Fruit fly (Drosophila melanogaster): ENCODE results near the gene Pde9.

Gene Pde9

DNA sequence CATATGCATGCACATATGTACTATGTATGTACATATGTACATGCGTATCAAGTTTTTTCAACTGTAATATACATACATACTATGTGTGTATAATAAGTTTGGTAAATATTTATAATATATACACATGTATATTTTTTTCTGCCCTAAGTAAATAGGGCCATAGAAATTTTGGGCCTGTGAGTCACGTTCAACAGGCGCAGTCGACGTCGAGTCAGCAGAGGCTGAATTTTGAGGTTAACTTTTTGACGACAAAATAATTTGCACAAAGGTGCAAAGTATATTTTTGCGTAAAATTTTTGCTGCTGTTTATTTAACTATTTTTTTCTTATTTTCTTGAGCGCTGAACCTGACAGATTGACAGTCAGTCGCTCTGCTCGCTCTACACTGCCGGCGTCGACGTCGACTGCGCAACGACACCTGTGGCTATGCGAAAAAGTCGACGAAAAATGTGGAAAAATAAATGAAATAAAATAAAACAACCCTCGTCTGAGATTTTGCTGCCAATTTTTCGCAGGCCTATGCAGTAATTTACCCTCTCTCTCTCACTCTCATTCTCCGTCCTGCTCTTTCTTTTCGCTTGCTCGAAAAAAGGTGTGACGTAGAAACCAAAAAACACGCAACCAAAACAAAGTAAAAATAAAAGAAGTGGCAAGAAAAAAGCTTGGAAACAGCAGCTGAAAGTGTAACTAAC lies 147.1 kb downstream of the Pde9 start:
- TF ChIP-seq CG33017 (tag; optimal IDR thresholded peaks at IDR 0.05) (no peak), CG12768 (GFP tag; optimal IDR thresholded peaks at IDR 0.05) (no peak), CG1620 (GFP tag; optimal IDR thresholded peaks at IDR 0.05) (no peak), CG7045 (GFP tag; optimal IDR thresholded peaks at IDR 0.05) (no peak), kay (GFP tag; ENCODE audit: borderline replicate concordance) (peak; percentile 82), CG7101 (tag; optimal IDR thresholded peaks at IDR 0.05) (no peak), tj (GFP tag; optimal IDR thresholded peaks at IDR 0.05) (peak; percentile 96)

DNA sequence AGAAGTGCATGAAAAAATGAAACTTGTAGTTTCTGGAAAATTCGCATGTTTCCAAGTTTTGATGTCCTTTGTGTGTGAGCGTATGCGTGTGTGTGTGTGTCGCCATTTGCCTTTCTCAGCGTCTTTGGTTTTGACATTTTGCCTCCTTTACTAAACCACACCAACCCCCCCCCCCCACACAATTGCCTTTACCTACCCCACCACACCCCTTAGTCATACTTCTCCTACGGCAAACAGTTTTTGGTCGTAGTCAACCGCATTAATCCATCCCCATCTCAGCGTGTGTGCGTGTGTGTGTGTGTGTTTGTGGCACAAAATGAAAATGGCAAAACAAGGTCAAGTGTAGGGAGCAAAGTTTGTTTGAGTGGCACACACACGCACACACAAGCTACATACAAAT lies 148.2 kb downstream of the Pde9 start:
- TF ChIP-seq pad (GFP tag; optimal IDR thresholded peaks at IDR 0.05) (peak; percentile 28), bab1 (GFP tag; optimal IDR thresholded peaks at IDR 0.05) (no peak)

dm6 chrX:12747746-12748710 lies 149.1 kb downstream of the Pde9 start:
- TF ChIP-seq CG7101 (tag; optimal IDR thresholded peaks at IDR 0.05) (peak; percentile 52), CG14711 (tag; optimal IDR thresholded peaks at IDR 0.05) (peak; percentile 70), Hr96 (GFP tag; optimal IDR thresholded peaks at IDR 0.05) (no peak), ovo (GFP tag; optimal IDR thresholded peaks at IDR 0.05) (peak; percentile 66), CG1620 (GFP tag; optimal IDR thresholded peaks at IDR 0.05) (no peak), CG11617 (GFP tag; optimal IDR thresholded peaks at IDR 0.05) (no peak), CG7045 (GFP tag; optimal IDR thresholded peaks at IDR 0.05) (no peak), tj (GFP tag; optimal IDR thresholded peaks at IDR 0.05) (peak; percentile 87), bab1 (GFP tag; optimal IDR thresholded peaks at IDR 0.05) (peak; percentile 56), pad (GFP tag; optimal IDR thresholded peaks at IDR 0.05) (peak; percentile 64), CG33017 (tag; optimal IDR thresholded peaks at IDR 0.05) (peak; percentile 4)

DNA sequence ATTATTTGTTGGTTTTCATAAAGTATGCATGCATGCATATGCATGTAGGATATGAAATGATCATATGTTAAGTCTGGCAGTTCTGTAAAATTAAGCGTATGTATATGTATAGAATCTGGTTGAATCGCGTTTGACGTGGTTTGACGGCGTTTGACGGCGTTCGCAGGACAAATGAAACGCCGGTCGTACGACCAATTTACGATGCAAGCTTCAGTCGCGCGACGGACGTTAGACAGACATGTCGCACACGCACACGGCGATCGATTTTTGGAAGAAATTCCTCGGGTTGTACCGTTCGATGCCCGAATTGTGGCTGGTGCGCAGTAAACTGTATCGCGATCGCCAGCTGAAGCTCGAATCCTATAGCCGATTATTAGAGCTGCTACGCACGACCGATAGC lies 152.0 kb downstream of the Pde9 start:
- TF ChIP-seq CG1620 (GFP tag; optimal IDR thresholded peaks at IDR 0.05): no peak
- no peak for TF ChIP-seq CG33017 (tag; optimal IDR thresholded peaks at IDR 0.05)
- TF ChIP-seq pad (GFP tag; optimal IDR thresholded peaks at IDR 0.05): no peak
- no peak for TF ChIP-seq Clk (GFP tag; optimal IDR thresholded peaks at IDR 0.05)
- TF ChIP-seq cic (GFP tag; optimal IDR thresholded peaks at IDR 0.05): no peak
- TF ChIP-seq CG5204 (GFP tag; optimal IDR thresholded peaks at IDR 0.05): no peak
- TF ChIP-seq ovo (GFP tag; optimal IDR thresholded peaks at IDR 0.05): no peak

dm6 chrX:12744026-12744688 lies 153.0 kb downstream of the Pde9 start, which contains the start of gene CG4004:
Gene CG4004, plus strand, starts transcription at chrX:12744212.
- peak; percentile 25 for TF ChIP-seq CG7101 (tag; optimal IDR thresholded peaks at IDR 0.05)
- no peak for TF ChIP-seq ovo (GFP tag; optimal IDR thresholded peaks at IDR 0.05)
- TF ChIP-seq CG7045 (GFP tag; optimal IDR thresholded peaks at IDR 0.05): no peak
- TF ChIP-seq CG33017 (tag; optimal IDR thresholded peaks at IDR 0.05): no peak
- no peak for TF ChIP-seq Crg-1 (GFP tag; optimal IDR thresholded peaks at IDR 0.05)
- no peak for TF ChIP-seq Clk (GFP tag; optimal IDR thresholded peaks at IDR 0.05)
- no peak for TF ChIP-seq Hr96 (GFP tag; optimal IDR thresholded peaks at IDR 0.05)
- no peak for TF ChIP-seq cic (GFP tag; optimal IDR thresholded peaks at IDR 0.05)
- TF ChIP-seq cnc (optimal IDR thresholded peaks at IDR 0.05): no peak
- peak; percentile 8 for TF ChIP-seq pad (GFP tag; optimal IDR thresholded peaks at IDR 0.05)
- no peak for TF ChIP-seq toe (GFP tag; optimal IDR thresholded peaks at IDR 0.05)
- TF ChIP-seq CG14711 (tag; optimal IDR thresholded peaks at IDR 0.05): no peak
- TF ChIP-seq tj (GFP tag; optimal IDR thresholded peaks at IDR 0.05): peak; percentile 30
- TF ChIP-seq kay (GFP tag; ENCODE audit: borderline replicate concordance): no peak
- TF ChIP-seq bab1 (GFP tag; optimal IDR thresholded peaks at IDR 0.05): peak; percentile 39
- TF ChIP-seq CG11617 (GFP tag; optimal IDR thresholded peaks at IDR 0.05): peak; percentile 39
- peak; percentile 23 for TF ChIP-seq Mnt (GFP tag; optimal IDR thresholded peaks at IDR 0.05)
- TF ChIP-seq CG1620 (GFP tag; optimal IDR thresholded peaks at IDR 0.05): peak; percentile 4
- TF ChIP-seq CG12768 (GFP tag; optimal IDR thresholded peaks at IDR 0.05): no peak

DNA sequence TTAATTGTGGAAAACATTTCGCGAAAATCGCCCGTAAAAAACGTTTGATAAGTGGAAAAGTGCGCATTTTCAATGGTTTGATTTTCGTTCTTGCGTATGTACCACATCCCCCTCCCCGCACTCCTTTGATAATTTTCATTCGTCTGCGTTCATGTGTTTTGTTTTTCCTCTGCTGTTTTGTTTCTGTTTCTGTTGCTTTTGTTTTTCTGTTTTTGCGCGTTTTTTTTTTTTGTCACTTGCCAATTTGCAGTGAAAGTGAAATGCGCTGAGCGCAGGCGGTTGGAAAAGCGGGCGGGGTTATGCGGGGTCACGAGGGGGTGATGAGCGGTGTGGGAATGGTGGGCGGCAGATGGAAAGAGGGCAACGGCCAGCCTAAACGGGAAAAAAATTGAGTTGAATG lies 153.8 kb downstream of the Pde9 start:
- peak; percentile 38 for TF ChIP-seq tj (GFP tag; optimal IDR thresholded peaks at IDR 0.05)
- no peak for TF ChIP-seq CG11617 (GFP tag; optimal IDR thresholded peaks at IDR 0.05)

dm6 chrX:12742651-12743020 lies 154.5 kb downstream of the Pde9 start:
- no peak for TF ChIP-seq CG7045 (GFP tag; optimal IDR thresholded peaks at IDR 0.05)
- TF ChIP-seq pad (GFP tag; optimal IDR thresholded peaks at IDR 0.05): no peak

All from whole organism, adult.